Fruit fly (Drosophila melanogaster) whole organism, embryonic: ENCODE results near the gene Rh50.

Experiments used
- Blimp-1 ChIP-seq: fragments of 200-800 bp; sonication (Bioruptor generic); optimal IDR thresholded peaks from 3 replicates; lab custom pipeline; 2018; ENCODE audit warnings: missing biosample characterization, missing genetic modification characterization, mild to moderate bottlenecking, moderate library complexity, missing genetic modification reagents
- CG10321 ChIP-seq: fragments of 200-800 bp; sonication (Bioruptor generic); IDR thresholded peaks from 2 replicates; pipeline ENCODE4 v1.3.6; 2022; ENCODE audit warnings: missing biosample characterization, missing genetic modification characterization
- CG10431 ChIP-seq: fragments of 200-800 bp; sonication (Bioruptor generic); optimal IDR thresholded peaks from 3 replicates; lab custom pipeline; 2018; ENCODE audit warnings: missing biosample characterization, mild to moderate bottlenecking, missing genetic modification characterization
- CG11456 ChIP-seq: fragments of 200-800 bp; sonication (Bioruptor generic); IDR thresholded peaks from 3 replicates; pipeline ENCODE4 v1.3.6; 2022; ENCODE audit warnings: missing biosample characterization, missing genetic modification characterization
- CG11504 ChIP-seq: fragments of 200-800 bp; sonication (Bioruptor generic); optimal IDR thresholded peaks from 3 replicates; lab custom pipeline; 2019; ENCODE audit warnings: missing biosample characterization, mild to moderate bottlenecking, missing genetic modification characterization, moderate library complexity
- CG1603 ChIP-seq: fragments of 200-800 bp; sonication (Bioruptor generic); optimal IDR thresholded peaks from 2 replicates; lab custom pipeline; 2019; ENCODE audit warnings: missing biosample characterization, mild to moderate bottlenecking, missing genetic modification characterization, moderate library complexity
- CG17912 ChIP-seq: fragments of 200-800 bp; sonication (Bioruptor generic); optimal IDR thresholded peaks from 2 replicates; lab custom pipeline; 2018; ENCODE audit warnings: missing biosample characterization, mild to moderate bottlenecking, missing genetic modification characterization
- CG1832 ChIP-seq: fragments of 200-800 bp; sonication (Bioruptor generic); optimal IDR thresholded peaks from 2 replicates; lab custom pipeline; 2017; ENCODE audit warnings: missing biosample characterization, mild to moderate bottlenecking, missing genetic modification characterization, inconsistent platforms
- CG18764 ChIP-seq: fragments of 200-800 bp; sonication (Bioruptor generic); optimal IDR thresholded peaks from 3 replicates; lab custom pipeline; 2016; ENCODE audit warnings: missing biosample characterization, missing genetic modification characterization
- CG2678 ChIP-seq: fragments of 200-800 bp; sonication (Bioruptor generic); optimal IDR thresholded peaks from 3 replicates; lab custom pipeline; 2019; ENCODE audit warnings: missing biosample characterization, mild to moderate bottlenecking, missing genetic modification characterization, moderate library complexity
- CG31388 ChIP-seq: fragments of 200-800 bp; sonication (Bioruptor generic); optimal IDR thresholded peaks from 2 replicates; lab custom pipeline; 2016; ENCODE audit warnings: missing biosample characterization, missing genetic modification characterization
- CG32772 ChIP-seq: fragments of 200-800 bp; sonication (Bioruptor generic); IDR thresholded peaks from 2 replicates; pipeline ENCODE4 v1.3.6; 2022; ENCODE audit warnings: missing biosample characterization, missing genetic modification characterization
- CG4360 ChIP-seq: fragments of 200-800 bp; sonication (Bioruptor generic); IDR thresholded peaks from 2 replicates; pipeline ENCODE4 v1.3.6; 2022; ENCODE audit warnings: missing biosample characterization, missing genetic modification characterization
- CG4617 ChIP-seq: fragments of 200-800 bp; sonication (Bioruptor generic); optimal IDR thresholded peaks from 3 replicates; lab custom pipeline; 2016; ENCODE audit warnings: missing biosample characterization, missing genetic modification characterization, borderline replicate concordance
- CG7556 ChIP-seq: fragments of 200-800 bp; sonication (Bioruptor generic); optimal IDR thresholded peaks from 2 replicates; lab custom pipeline; 2017; ENCODE audit warnings: missing biosample characterization, mild to moderate bottlenecking, missing genetic modification characterization
- CG9215 ChIP-seq: fragments of 200-800 bp; sonication (Bioruptor generic); IDR thresholded peaks from 2 replicates; pipeline ENCODE4 v1.3.6; 2022; ENCODE audit warnings: missing biosample characterization, missing genetic modification characterization
- CG9817 ChIP-seq: fragments of 200-800 bp; sonication (Bioruptor generic); optimal IDR thresholded peaks from 2 replicates; lab custom pipeline; 2018; ENCODE audit warnings: missing biosample characterization, mild to moderate bottlenecking, missing genetic modification characterization, moderate library complexity
- CHES-1-like ChIP-seq: fragments of 200-800 bp; sonication (Bioruptor generic); optimal IDR thresholded peaks from 2 replicates; lab custom pipeline; 2016; ENCODE audit warnings: missing biosample characterization, missing genetic modification characterization
- D ChIP-seq, 2 experiments: fragments of 200-800 bp in 1 of 2; fragments of >200 bp in 1 of 2; sonication (Bioruptor generic) in 1 of 2; optimal IDR thresholded peaks; 2 replicates in 1 of 2; 3 replicates in 1 of 2; lab custom pipeline; 2017; ENCODE audit warnings: mild to moderate bottlenecking in 1 of 2, missing biosample characterization in 1 of 2, missing genetic modification characterization in 1 of 2, missing genetic modification reagents in 1 of 2
- D19A ChIP-seq: fragments of 200-800 bp; optimal IDR thresholded peaks from 3 replicates; lab custom pipeline; 2019; ENCODE audit warnings: missing biosample characterization, mild to moderate bottlenecking, missing genetic modification characterization, moderate library complexity
- Dp ChIP-seq: fragments of 200-800 bp; sonication (Bioruptor generic); optimal IDR thresholded peaks from 2 replicates; lab custom pipeline; 2018; ENCODE audit warnings: missing biosample characterization, mild to moderate bottlenecking, missing genetic modification characterization, moderate library complexity
- Ets65A ChIP-seq: fragments of 200-800 bp; sonication (Bioruptor generic); peaks from one replicate; lab custom pipeline; 2016; ENCODE audit warnings: missing biosample characterization, missing genetic modification characterization
- GATAe ChIP-seq: fragments of 200-800 bp; sonication (Bioruptor generic); conservative IDR thresholded peaks from 2 replicates; pipeline ENCODE4 v1.3.6; 2022; ENCODE audit warnings: missing biosample characterization, missing genetic modification characterization
- Hmr ChIP-seq: fragments of 200-800 bp; sonication (Bioruptor generic); optimal IDR thresholded peaks from 3 replicates; lab custom pipeline; 2017; ENCODE audit warnings: mild to moderate bottlenecking, missing biosample characterization, missing genetic modification reagents, missing genetic modification characterization
- Hr3 ChIP-seq: fragments of 200-800 bp; sonication (Bioruptor generic); optimal IDR thresholded peaks from 3 replicates; lab custom pipeline; 2016; ENCODE audit warnings: missing biosample characterization, missing genetic modification characterization
- Med ChIP-seq: fragments of 200-800 bp; sonication (Bioruptor generic); peaks from one replicate; lab custom pipeline; 2016; ENCODE audit warnings: missing biosample characterization, missing genetic modification characterization, mild to moderate bottlenecking, inconsistent platforms, moderate library complexity
- Ravus ChIP-seq: fragments of 200-800 bp; sonication (Bioruptor generic); IDR thresholded peaks from 2 replicates; pipeline ENCODE4 v1.3.6; 2022; ENCODE audit warnings: missing biosample characterization, missing genetic modification characterization
- amos ChIP-seq: fragments of 200-800 bp; sonication (Bioruptor generic); IDR thresholded peaks from 2 replicates; pipeline ENCODE4 v1.3.6; 2022; ENCODE audit warnings: missing biosample characterization, missing genetic modification characterization; ENCODE audit not compliant: partially characterized antibody
- bcd ChIP-seq: fragments of 200-800 bp; sonication (Bioruptor generic); optimal IDR thresholded peaks from 2 replicates; lab custom pipeline; 2017; ENCODE audit warnings: missing biosample characterization, mild to moderate bottlenecking, missing genetic modification characterization
- chif ChIP-seq, 2 experiments: fragments of 200-800 bp; sonication (Bioruptor generic); optimal IDR thresholded peaks; 3 replicates each; lab custom pipeline; 2016; ENCODE audit warnings: missing biosample characterization in 2 of 2, missing genetic modification characterization in 2 of 2
- chinmo ChIP-seq: fragments of 200-800 bp; sonication (Bioruptor generic); IDR thresholded peaks from 4 replicates; pipeline ENCODE4 v1.3.6; 2022; ENCODE audit warnings: missing biosample characterization, missing genetic modification characterization; ENCODE audit not compliant: partially characterized antibody
- dimm ChIP-seq: fragments of 200-800 bp; sonication (Bioruptor generic); IDR thresholded peaks from 2 replicates; pipeline ENCODE4 v1.3.6; 2022; ENCODE audit warnings: missing biosample characterization, missing genetic modification characterization
- dmrt99B ChIP-seq: fragments of 200-800 bp; sonication (Bioruptor generic); optimal IDR thresholded peaks from 2 replicates; lab custom pipeline; 2018; ENCODE audit warnings: missing biosample characterization, mild to moderate bottlenecking, missing genetic modification characterization, moderate library complexity
- gem ChIP-seq: fragments of 200-800 bp; sonication (Bioruptor generic); optimal IDR thresholded peaks from 2 replicates; lab custom pipeline; 2019; ENCODE audit warnings: missing biosample characterization, mild to moderate bottlenecking, missing genetic modification characterization, moderate library complexity
- h ChIP-seq: fragments of >200 bp; optimal IDR thresholded peaks from 2 replicates; lab custom pipeline; 2017
- kay ChIP-seq: fragments of 200-800 bp; sonication (Bioruptor generic); optimal IDR thresholded peaks from 2 replicates; lab custom pipeline; 2016; ENCODE audit warnings: missing biosample characterization, missing genetic modification characterization
- lmd ChIP-seq: fragments of 200-800 bp; sonication (Bioruptor generic); IDR thresholded peaks from 2 replicates; pipeline ENCODE4 v1.3.6; 2022; ENCODE audit warnings: missing biosample characterization, missing genetic modification characterization
- nerfin-2 ChIP-seq: fragments of 200-800 bp; sonication (Bioruptor generic); IDR thresholded peaks from 2 replicates; pipeline ENCODE4 v1.3.6; 2022; ENCODE audit warnings: missing biosample characterization, missing genetic modification characterization; ENCODE audit not compliant: partially characterized antibody
- oc ChIP-seq: fragments of 200-800 bp; sonication (Bioruptor generic); optimal IDR thresholded peaks from 2 replicates; lab custom pipeline; 2018; ENCODE audit warnings: missing biosample characterization, mild to moderate bottlenecking, missing genetic modification characterization, moderate library complexity
- p53 ChIP-seq: fragments of 200-800 bp; sonication (Bioruptor generic); optimal IDR thresholded peaks from 2 replicates; lab custom pipeline; 2016; ENCODE audit warnings: missing biosample characterization, missing genetic modification characterization
- prd ChIP-seq, 3 experiments: fragments of >200 bp in 2 of 3; fragments of 200-800 bp in 1 of 3; sonication (Bioruptor generic) in 1 of 3; optimal IDR thresholded peaks in 2 of 3; IDR thresholded peaks in 1 of 3; 2 replicates in 2 of 3; 3 replicates in 1 of 3; pipeline versions ENCODE4 v1.3.6 to Lab custom; 2017 to 2022; ENCODE audit warnings: missing biosample characterization in 1 of 3, missing genetic modification characterization in 1 of 3
- row ChIP-seq: fragments of 200-800 bp; sonication (Bioruptor generic); IDR thresholded peaks from 3 replicates; pipeline ENCODE4 v1.3.6; 2022; ENCODE audit warnings: missing biosample characterization, missing genetic modification characterization
- sd ChIP-seq: fragments of 200-800 bp; sonication (Bioruptor generic); optimal IDR thresholded peaks from 3 replicates; lab custom pipeline; 2018; ENCODE audit warnings: missing biosample characterization, mild to moderate bottlenecking, missing genetic modification characterization, moderate library complexity
- sens ChIP-seq: fragments of 200-800 bp; sonication (Bioruptor generic); peaks from one replicate; lab custom pipeline; 2016; ENCODE audit warnings: missing biosample characterization, missing genetic modification characterization
- so ChIP-seq: fragments of 200-800 bp; sonication (Bioruptor generic); IDR thresholded peaks from 3 replicates; pipeline ENCODE4 v1.3.6; 2022; ENCODE audit warnings: missing biosample characterization, missing genetic modification characterization
- sob ChIP-seq: fragments of 200-800 bp; sonication (Bioruptor generic); IDR thresholded peaks from 2 replicates; pipeline ENCODE4 v1.3.6; 2022; ENCODE audit warnings: missing biosample characterization, missing genetic modification characterization
- stwl ChIP-seq: fragments of 200-800 bp; sonication (Bioruptor generic); optimal IDR thresholded peaks from 3 replicates; lab custom pipeline; 2018; ENCODE audit warnings: missing biosample characterization, mild to moderate bottlenecking, missing genetic modification characterization, moderate library complexity
- tgo ChIP-seq: fragments of 200-800 bp; sonication (Bioruptor generic); IDR thresholded peaks from 3 replicates; pipeline ENCODE4 v1.3.6; 2022; ENCODE audit warnings: missing biosample characterization, missing genetic modification characterization
- usp ChIP-seq: fragments of >200 bp; optimal IDR thresholded peaks from 2 replicates; lab custom pipeline; 2017; ENCODE audit warnings: missing biosample characterization, missing genetic modification characterization

The Rh50 gene

dm6 chr3L:4899117-4899516 is 11.1 kb upstream of the Rh50 start:
- peak; percentile 28 for TF ChIP-seq sens (GFP tag; lab: Kevin White, UChicago)
- TF ChIP-seq prd (optimal IDR thresholded peaks at IDR 0.05; lab: Kevin White, UChicago): no peak
- no peak for TF ChIP-seq prd (GFP tag; IDR thresholded peaks at IDR 0.05; lab: Robert Waterston, UW)
- TF ChIP-seq chif (GFP tag; optimal IDR thresholded peaks at IDR 0.05; lab: Kevin White, UChicago): no peak
- 0 out of 2 replicates have a peak, but pooled peaks have one; percentile 8 for TF ChIP-seq GATAe
- peak; percentile 40 for TF ChIP-seq kay (GFP tag; lab: Kevin White, UChicago)
- 0 out of 4 replicates have a peak, but pooled peaks have one; percentile 12 for TF ChIP-seq chinmo
- peak; percentile 78 for TF ChIP-seq sd

dm6 chr3L:4920935-4921334 is 10.8 kb downstream of the Rh50 start:
- TF ChIP-seq CG10431 (no peak), CG9817 (tag; lab: Kevin White, UChicago) (no peak), Med (GFP tag; lab: Kevin White, UChicago) (peak; percentile 71), gem (tag; lab: Kevin White, UChicago) (peak; percentile 32), nerfin-2 (GFP tag; lab: Robert Waterston, UW) (no peak), dmrt99B (tag; lab: Kevin White, UChicago) (peak; percentile 21), CG17912 (GFP tag; lab: Kevin White, UChicago) (no peak), CG9215 (GFP tag; lab: Robert Waterston, UW) (no peak), p53 (GFP tag; lab: Kevin White, UChicago) (no peak), so (GFP tag; lab: Robert Waterston, UW) (no peak), CG31388 (GFP tag; lab: Kevin White, UChicago) (no peak), oc (tag; lab: Kevin White, UChicago) (no peak), Hmr (GFP tag; lab: Kevin White, UChicago) (no peak), CHES-1-like (GFP tag; lab: Kevin White, UChicago) (no peak), CG32772 (no peak), CG2678 (tag; lab: Kevin White, UChicago) (peak; percentile 27), CG7556 (peak; percentile 2), h (lab: Kevin White, UChicago) (no peak), amos (GFP tag; lab: Robert Waterston, UW) (no peak), CG10321 (GFP tag; lab: Robert Waterston, UW) (no peak), CG11456 (0 out of 3 replicates have a peak, but pooled peaks have one; percentile 58), CG4617 (no peak), bcd (GFP tag; lab: Kevin White, UChicago) (no peak), Blimp-1 (GFP tag; lab: Kevin White, UChicago) (no peak), CG18764 (no peak), row (GFP tag; lab: Robert Waterston, UW) (peak; percentile 33; the same call in 2 of the 3 replicates), CG11504 (tag; lab: Kevin White, UChicago) (peak; percentile 27), tgo (no peak), CG4360 (no peak), D19A (tag; lab: Kevin White, UChicago) (no peak), Dp (GFP tag; lab: Kevin White, UChicago) (no peak), sob (no peak), prd (optimal IDR thresholded peaks at IDR 0.05; lab: Kevin White, UChicago) (no peak), prd (GFP tag; IDR thresholded peaks at IDR 0.05; lab: Robert Waterston, UW) (0 out of 3 replicates have a peak, but pooled peaks have one; percentile 28), Hr3 (GFP tag; lab: Kevin White, UChicago) (no peak), Ravus (GFP tag; lab: Robert Waterston, UW) (no peak), lmd (GFP tag; lab: Robert Waterston, UW) (0 out of 2 replicates have a peak, but pooled peaks have one; percentile 25), stwl (tag; lab: Kevin White, UChicago) (no peak), dimm (no peak), D (optimal IDR thresholded peaks at IDR 0.05; lab: Kevin White, UChicago) (no peak), D (GFP tag; optimal IDR thresholded peaks at IDR 0.05; lab: Kevin White, UChicago) (no peak), CG1603 (tag; lab: Kevin White, UChicago) (peak; percentile 19), Ets65A (GFP tag; lab: Kevin White, UChicago) (peak; percentile 54), CG1832 (GFP tag; lab: Kevin White, UChicago) (no peak), usp (GFP tag; lab: Kevin White, UChicago) (no peak)
